Worm (Caenorhabditis elegans) whole organism, mixed stage, embryonic: Measurements from ENCODE around the gene let-805.
A peak's percentile ranks its signal among the peaks of the same experiment; 100 is the strongest.

Experiments used
- M03D4.4 ChIP-seq: sonication (generic microtip); optimal IDR thresholded peaks from 2 replicates; lab custom pipeline; 2017; ENCODE audit warnings: mild to moderate bottlenecking, missing genetic modification characterization, missing compliant biosample characterization
- bed-3 ChIP-seq: fragments of 200-800 bp; sonication (Bioruptor generic); optimal IDR thresholded peaks from 3 replicates; lab custom pipeline; 2018; ENCODE audit warnings: mild to moderate bottlenecking, missing genetic modification characterization, moderate library complexity, missing compliant biosample characterization
- blmp-1 ChIP-seq: fragments of 150-350 bp; optimal IDR thresholded peaks from 2 replicates; lab custom pipeline; 2014; ENCODE audit warnings: missing biosample characterization, missing genetic modification characterization
- ceh-39 ChIP-seq: fragments of 150-350 bp; optimal IDR thresholded peaks from 2 replicates; lab custom pipeline; 2014; ENCODE audit warnings: missing biosample characterization, missing genetic modification characterization
- ces-1 ChIP-seq: fragments of 150-350 bp; optimal IDR thresholded peaks from 2 replicates; lab custom pipeline; 2014; ENCODE audit warnings: missing biosample characterization, missing genetic modification reagents, missing genetic modification characterization
- cnd-1 ChIP-seq: fragments of 200-800 bp; sonication (Bioruptor generic); optimal IDR thresholded peaks from 2 replicates; lab custom pipeline; 2018; ENCODE audit warnings: mild to moderate bottlenecking, missing genetic modification characterization, missing compliant biosample characterization
- drap-1 ChIP-seq: fragments of 200-800 bp; sonication (Bioruptor generic); optimal IDR thresholded peaks from 3 replicates; lab custom pipeline; 2018; ENCODE audit warnings: mild to moderate bottlenecking, missing genetic modification characterization, missing compliant biosample characterization
- elt-1 ChIP-seq: sonication (generic microtip); optimal IDR thresholded peaks from 2 replicates; lab custom pipeline; 2017; ENCODE audit warnings: missing genetic modification characterization, mild to moderate bottlenecking, missing compliant biosample characterization, antibody characterized with exemption, moderate library complexity, borderline replicate concordance; ENCODE audit not compliant: insufficient read depth
- flh-1 ChIP-seq: fragments of 200-800 bp; sonication (Bioruptor generic); optimal IDR thresholded peaks from 2 replicates; lab custom pipeline; 2018; ENCODE audit warnings: mild to moderate bottlenecking, missing genetic modification characterization, moderate library complexity, missing compliant biosample characterization
- ham-2 ChIP-seq: fragments of 200-800 bp; sonication (Bioruptor generic); optimal IDR thresholded peaks from 2 replicates; lab custom pipeline; 2018; ENCODE audit warnings: mild to moderate bottlenecking, missing genetic modification characterization, missing compliant biosample characterization
- hlh-1 ChIP-seq: fragments of 150-350 bp; optimal IDR thresholded peaks from 2 replicates; lab custom pipeline; 2014; ENCODE audit warnings: missing biosample characterization, missing genetic modification reagents, missing genetic modification characterization
- lin-32 ChIP-seq: fragments of 200-800 bp; sonication (Bioruptor generic); optimal IDR thresholded peaks from 2 replicates; lab custom pipeline; 2018; ENCODE audit warnings: mild to moderate bottlenecking, missing genetic modification characterization, missing compliant biosample characterization
- lsy-2 ChIP-seq: fragments of 150-350 bp; optimal IDR thresholded peaks from 2 replicates; lab custom pipeline; 2014; ENCODE audit warnings: missing biosample characterization, missing genetic modification characterization
- mab-5 ChIP-seq: fragments of 150-350 bp; optimal IDR thresholded peaks from 2 replicates; lab custom pipeline; 2014; ENCODE audit warnings: missing biosample characterization, missing genetic modification characterization
- mep-1 ChIP-seq: fragments of 150-350 bp; optimal IDR thresholded peaks from 2 replicates; lab custom pipeline; 2017; ENCODE audit warnings: missing biosample characterization, missing genetic modification reagents, missing genetic modification characterization, inconsistent platforms
- nhr-12 ChIP-seq: fragments of 150-350 bp; optimal IDR thresholded peaks from 2 replicates; lab custom pipeline; 2014; ENCODE audit warnings: missing biosample characterization, missing genetic modification characterization
- nhr-2 ChIP-seq: fragments of 150-350 bp; optimal IDR thresholded peaks from 2 replicates; lab custom pipeline; 2014; ENCODE audit warnings: missing biosample characterization, missing genetic modification characterization
- nhr-237 ChIP-seq: fragments of 150-350 bp; optimal IDR thresholded peaks from 2 replicates; lab custom pipeline; 2014; ENCODE audit warnings: missing biosample characterization, missing genetic modification characterization
- nhr-28 ChIP-seq: fragments of 150-350 bp; optimal IDR thresholded peaks from 2 replicates; lab custom pipeline; 2014; ENCODE audit warnings: missing biosample characterization, missing genetic modification characterization
- nhr-76 ChIP-seq: sonication (generic microtip); optimal IDR thresholded peaks from 2 replicates; lab custom pipeline; 2017; ENCODE audit warnings: missing biosample characterization, missing genetic modification characterization
- pha-4 ChIP-seq: fragments of 150-350 bp; optimal IDR thresholded peaks from 2 replicates; lab custom pipeline; 2018; ENCODE audit warnings: missing biosample characterization, missing genetic modification reagents, missing genetic modification characterization
- snpc-4 ChIP-seq: fragments of 150-350 bp; optimal IDR thresholded peaks from 2 replicates; lab custom pipeline; 2014; ENCODE audit warnings: missing biosample characterization, missing genetic modification characterization
- tbx-8 ChIP-seq: fragments of 200-800 bp; sonication (Bioruptor generic); optimal IDR thresholded peaks from 2 replicates; lab custom pipeline; 2018; ENCODE audit warnings: mild to moderate bottlenecking, missing genetic modification characterization, moderate library complexity, missing compliant biosample characterization
- unc-120 ChIP-seq: sonication (generic microtip); optimal IDR thresholded peaks from 2 replicates; lab custom pipeline; 2017; ENCODE audit warnings: missing genetic modification characterization, missing compliant biosample characterization; ENCODE audit not compliant: poor library complexity, severe bottlenecking
- unc-39 ChIP-seq: fragments of 150-350 bp; optimal IDR thresholded peaks from 2 replicates; lab custom pipeline; 2014; ENCODE audit warnings: missing biosample characterization, missing genetic modification characterization
- unc-62 ChIP-seq: fragments of 150-350 bp; optimal IDR thresholded peaks from 2 replicates; lab custom pipeline; 2014; ENCODE audit warnings: missing biosample characterization, missing genetic modification reagents, missing genetic modification characterization
- zip-8 ChIP-seq: fragments of 150-350 bp; optimal IDR thresholded peaks from 2 replicates; lab custom pipeline; 2014; ENCODE audit warnings: missing biosample characterization, missing genetic modification characterization

let-805 gene

DNA sequence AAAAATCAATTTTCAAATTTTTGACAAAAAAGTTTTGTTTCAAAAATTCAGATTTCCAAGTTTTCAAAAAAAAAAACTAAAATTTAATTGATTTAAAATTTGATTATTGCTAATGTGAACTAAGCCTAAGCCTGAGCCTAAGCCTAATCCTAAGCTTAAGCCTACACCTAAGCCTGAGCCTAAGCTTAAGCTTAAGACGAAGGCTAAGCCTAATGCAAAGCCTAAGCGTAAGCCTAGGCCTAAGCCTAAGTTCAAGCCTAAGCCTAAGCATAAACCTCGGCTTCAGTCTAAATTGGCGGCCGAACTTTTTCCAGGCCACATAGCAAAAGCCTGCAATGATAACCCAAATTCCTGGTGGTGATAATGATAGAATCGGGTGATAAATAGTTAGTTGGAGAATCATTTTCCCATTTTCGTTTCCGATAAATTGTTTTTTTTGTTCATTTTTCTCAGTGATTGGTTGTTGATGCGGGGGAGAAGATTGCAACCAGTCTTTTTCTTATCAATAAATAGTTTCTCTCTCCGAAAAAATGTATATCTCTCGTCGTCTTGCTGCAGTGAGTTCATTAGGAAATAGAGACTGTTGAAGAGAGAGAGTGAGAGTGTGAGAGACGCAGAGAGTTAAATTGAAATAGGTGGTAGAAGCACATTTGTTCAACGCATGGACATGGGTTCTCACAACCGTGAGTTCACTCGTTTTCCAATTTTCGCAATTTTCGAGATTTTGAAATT lies 10.5 kb upstream of the let-805 start:
- TF ChIP-seq ham-2 (GFP tag; lab: Kevin White, UChicago) (peak; percentile 73), elt-1 (tag; lab: Kevin White, UChicago) (no peak)

DNA sequence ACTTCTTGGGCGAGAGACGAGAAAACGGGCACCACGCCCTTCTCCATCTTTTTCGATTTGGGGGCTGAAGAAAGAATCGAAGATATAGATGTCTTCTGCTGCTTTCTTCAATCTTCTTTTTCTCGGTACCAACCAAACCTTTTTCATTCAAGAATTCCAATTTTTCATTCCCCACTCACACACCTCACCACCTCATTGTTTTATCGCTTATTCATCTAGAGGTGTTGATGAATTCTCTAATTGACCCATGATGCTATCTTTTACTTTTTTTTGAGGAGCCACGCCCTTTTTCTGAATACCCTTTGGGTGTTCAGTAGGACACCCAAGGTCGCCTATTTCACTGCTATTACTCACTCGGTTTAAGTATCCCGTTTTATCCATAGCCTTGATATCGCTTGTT lies 6.4 kb upstream of the let-805 start:
- TF ChIP-seq ceh-39 (tag; lab: Kevin White, UChicago) (no peak), lsy-2 (no peak), nhr-237 (tag; lab: Kevin White, UChicago) (no peak), nhr-28 (tag; lab: Kevin White, UChicago) (no peak), elt-1 (tag; lab: Kevin White, UChicago) (no peak), hlh-1 (tag; lab: Kevin White, UChicago) (no peak)
- TF ChIP-seq, all 35 proteins: peak for 0

DNA sequence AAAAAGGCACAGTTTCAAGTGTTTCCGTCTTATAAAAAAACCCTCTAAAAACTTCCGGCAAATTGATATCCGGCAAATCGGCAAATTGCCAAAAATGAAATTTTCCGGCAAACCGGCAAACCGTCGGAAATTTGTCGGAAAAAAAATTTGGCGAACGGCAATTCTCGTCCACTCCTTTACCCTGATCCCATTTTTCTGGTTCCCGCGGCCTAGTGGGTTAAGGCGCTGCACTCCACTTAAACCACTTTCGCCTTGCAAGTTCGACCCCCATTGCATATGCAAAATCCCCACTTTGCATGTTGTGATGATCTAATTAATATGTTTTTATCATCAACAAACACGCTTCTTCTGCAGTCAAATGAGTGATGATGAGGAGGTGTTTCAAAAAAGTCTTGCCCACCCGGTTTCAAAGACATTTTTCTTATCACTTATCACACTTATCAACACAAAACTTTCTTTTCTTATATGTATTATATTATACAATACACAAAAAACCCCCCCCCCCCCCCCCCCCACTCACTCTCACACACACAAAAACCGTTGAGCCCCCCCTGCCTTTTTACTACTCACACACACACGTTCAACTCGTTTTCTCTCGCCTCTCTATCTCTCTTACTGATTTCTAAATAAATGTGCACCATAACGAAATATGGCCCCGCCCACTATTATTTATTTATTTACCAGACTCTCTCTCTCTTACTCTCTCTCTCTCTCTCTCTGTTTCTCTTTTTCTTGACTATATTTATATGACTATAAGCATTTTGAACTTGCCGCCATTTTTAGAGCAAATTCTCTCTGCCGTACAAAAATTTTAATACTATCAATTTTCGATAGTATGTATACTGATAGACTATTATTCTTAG lies 4.9 kb upstream of the let-805 start:
- no peak for TF ChIP-seq elt-1 (tag; lab: Kevin White, UChicago)
- no peak for TF ChIP-seq tbx-8
- TF ChIP-seq unc-62 (GFP tag; lab: Kevin White, UChicago): no peak
- TF ChIP-seq zip-8: no peak
- no peak for TF ChIP-seq nhr-76 (tag; lab: Kevin White, UChicago)
- no peak for TF ChIP-seq M03D4.4
- no peak for TF ChIP-seq blmp-1 (tag; lab: Kevin White, UChicago)
- TF ChIP-seq bed-3 (GFP tag; lab: Kevin White, UChicago): no peak

ce11 chrIII:2656168-2656567 lies 1.7 kb upstream of the let-805 start:
- TF ChIP-seq unc-39 (tag; lab: Kevin White, UChicago) (no peak), zip-8 (no peak), lin-32 (no peak), cnd-1 (no peak)

- no peak for TF ChIP-seq snpc-4 (tag; lab: Kevin White, UChicago)
- no peak for TF ChIP-seq lsy-2
- TF ChIP-seq ces-1 (GFP tag; lab: Kevin White, UChicago): no peak
- no peak for TF ChIP-seq ham-2 (GFP tag; lab: Kevin White, UChicago)
- no peak for TF ChIP-seq ceh-39 (tag; lab: Kevin White, UChicago)
- no peak for TF ChIP-seq flh-1 (GFP tag; lab: Kevin White, UChicago)
- TF ChIP-seq pha-4 (tag; lab: Kevin White, UChicago): no peak
These were observed 17.6 kb downstream of the let-805 start for ce11 chrIII:2675449-2675848.

- TF ChIP-seq blmp-1 (tag; lab: Kevin White, UChicago) (no peak), ceh-39 (tag; lab: Kevin White, UChicago) (no peak), mep-1 (no peak), lin-32 (no peak), lsy-2 (no peak), ham-2 (GFP tag; lab: Kevin White, UChicago) (no peak), nhr-12 (tag; lab: Kevin White, UChicago) (no peak), pha-4 (tag; lab: Kevin White, UChicago) (no peak), tbx-8 (no peak), mab-5 (tag; lab: Kevin White, UChicago) (no peak), ces-1 (GFP tag; lab: Kevin White, UChicago) (no peak), nhr-2 (tag; lab: Kevin White, UChicago) (no peak), nhr-76 (tag; lab: Kevin White, UChicago) (no peak), drap-1 (GFP tag; lab: Kevin White, UChicago) (no peak), unc-120 (tag; lab: Kevin White, UChicago) (no peak), nhr-28 (tag; lab: Kevin White, UChicago) (no peak), elt-1 (tag; lab: Kevin White, UChicago) (no peak)
These were observed 18.2 kb downstream of the let-805 start for ce11 chrIII:2676097-2676496.
